Worm (Caenorhabditis elegans) whole organism, L3 larva: ENCODE results near the gene bus-5.
A peak's percentile ranks its signal among the peaks of the same experiment; 100 is the strongest.

Experiments used
- ZK546.5 ChIP-seq: sonication (generic microtip); optimal IDR thresholded peaks from 2 replicates; lab custom pipeline; 2017; ENCODE audit warnings: missing biosample characterization, missing genetic modification characterization
- aly-2 ChIP-seq: fragments of 150-350 bp; optimal IDR thresholded peaks from 2 replicates; lab custom pipeline; 2014; ENCODE audit warnings: missing biosample characterization, missing genetic modification characterization
- ceh-16 ChIP-seq: sonication (generic microtip); optimal IDR thresholded peaks from 2 replicates; lab custom pipeline; 2017; ENCODE audit warnings: missing biosample characterization, missing genetic modification characterization
- ceh-28 ChIP-seq: fragments of 150-350 bp; optimal IDR thresholded peaks from 2 replicates; lab custom pipeline; 2014; ENCODE audit warnings: missing biosample characterization, missing genetic modification reagents, missing genetic modification characterization
- ceh-82 ChIP-seq: fragments of 150-350 bp; optimal IDR thresholded peaks from 2 replicates; lab custom pipeline; 2014; ENCODE audit warnings: missing biosample characterization, missing genetic modification characterization
- daf-12 ChIP-seq: fragments of 150-350 bp; optimal IDR thresholded peaks from 2 replicates; lab custom pipeline; 2014; ENCODE audit warnings: missing biosample characterization, missing genetic modification reagents, missing genetic modification characterization
- egl-5 ChIP-seq: fragments of 150-350 bp; optimal IDR thresholded peaks from 2 replicates; lab custom pipeline; 2017; ENCODE audit warnings: missing biosample characterization, missing genetic modification reagents, missing genetic modification characterization, inconsistent platforms
- elt-1 ChIP-seq: fragments of 150-350 bp; optimal IDR thresholded peaks from 2 replicates; lab custom pipeline; 2014; ENCODE audit warnings: missing biosample characterization, missing genetic modification characterization
- elt-3 ChIP-seq, 3 experiments: fragments of 150-350 bp in 1 of 3; sonication (generic microtip) in 2 of 3; optimal IDR thresholded peaks; 2 replicates in 2 of 3; 4 replicates in 1 of 3; lab custom pipeline; 2014 to 2017; ENCODE audit warnings: missing biosample characterization in 3 of 3, missing genetic modification characterization in 3 of 3
- fos-1 ChIP-seq: fragments of 150-350 bp; optimal IDR thresholded peaks from 2 replicates; lab custom pipeline; 2014; ENCODE audit warnings: missing biosample characterization, missing genetic modification characterization
- hmg-11 ChIP-seq: sonication (generic microtip); optimal IDR thresholded peaks from 2 replicates; lab custom pipeline; 2016; ENCODE audit warnings: missing genetic modification characterization, missing compliant biosample characterization
- lin-15B ChIP-seq: fragments of 150-350 bp; optimal IDR thresholded peaks from 2 replicates; lab custom pipeline; 2014; ENCODE audit warnings: missing biosample characterization, missing genetic modification characterization
- lin-39 ChIP-seq: fragments of 150-350 bp; optimal IDR thresholded peaks from 2 replicates; lab custom pipeline; 2018; ENCODE audit warnings: missing biosample characterization, missing genetic modification reagents, missing genetic modification characterization
- lsy-12 ChIP-seq: sonication (generic microtip); optimal IDR thresholded peaks from 2 replicates; lab custom pipeline; 2016; ENCODE audit warnings: mild to moderate bottlenecking, missing genetic modification characterization, missing compliant biosample characterization
- mdl-1 ChIP-seq: fragments of 150-350 bp; optimal IDR thresholded peaks from 2 replicates; lab custom pipeline; 2014; ENCODE audit warnings: missing biosample characterization, missing genetic modification characterization
- mml-1 ChIP-seq: fragments of 150-350 bp; sonication (generic microtip); optimal IDR thresholded peaks from 3 replicates; lab custom pipeline; 2014; ENCODE audit warnings: missing biosample characterization, missing genetic modification characterization
- nfya-1 ChIP-seq: sonication (generic microtip); optimal IDR thresholded peaks from 2 replicates; lab custom pipeline; 2017; ENCODE audit warnings: missing genetic modification characterization, mild to moderate bottlenecking, missing compliant biosample characterization, antibody characterized with exemption, moderate library complexity; ENCODE audit not compliant: insufficient read depth
- nhr-23 ChIP-seq: fragments of 150-350 bp; optimal IDR thresholded peaks from 2 replicates; lab custom pipeline; 2014; ENCODE audit warnings: missing biosample characterization, missing genetic modification reagents, missing genetic modification characterization
- nhr-25 ChIP-seq: sonication (generic microtip); optimal IDR thresholded peaks from 2 replicates; lab custom pipeline; 2017; ENCODE audit warnings: missing biosample characterization, missing genetic modification characterization
- nhr-43 ChIP-seq: sonication (generic microtip); optimal IDR thresholded peaks from 2 replicates; lab custom pipeline; 2016; ENCODE audit warnings: mild to moderate bottlenecking, missing genetic modification characterization, missing compliant biosample characterization; ENCODE audit not compliant: poor library complexity, severe bottlenecking
- nhr-67 ChIP-seq: fragments of 150-350 bp; optimal IDR thresholded peaks from 2 replicates; lab custom pipeline; 2014; ENCODE audit warnings: missing biosample characterization, missing genetic modification characterization
- nhr-76 ChIP-seq: fragments of 150-350 bp; sonication (generic microtip); optimal IDR thresholded peaks from 5 replicates; lab custom pipeline; 2014; ENCODE audit warnings: missing biosample characterization, missing genetic modification characterization
- nhr-77 ChIP-seq: fragments of 150-350 bp; optimal IDR thresholded peaks from 2 replicates; lab custom pipeline; 2014; ENCODE audit warnings: missing biosample characterization, missing genetic modification characterization
- pha-4 ChIP-seq: fragments of 150-350 bp; optimal IDR thresholded peaks from 2 replicates; lab custom pipeline; 2014; ENCODE audit warnings: missing biosample characterization, missing genetic modification reagents, missing genetic modification characterization
- pqm-1 ChIP-seq: fragments of 150-350 bp; optimal IDR thresholded peaks from 2 replicates; lab custom pipeline; 2017; ENCODE audit warnings: missing biosample characterization, missing genetic modification characterization, inconsistent platforms
- skn-1 ChIP-seq: fragments of 150-350 bp; optimal IDR thresholded peaks from 2 replicates; lab custom pipeline; 2014; ENCODE audit warnings: missing biosample characterization, missing genetic modification characterization
- snpc-4 ChIP-seq: fragments of 150-350 bp; optimal IDR thresholded peaks from 2 replicates; lab custom pipeline; 2014; ENCODE audit warnings: missing biosample characterization, missing genetic modification characterization
- unc-39 ChIP-seq: sonication (generic microtip); optimal IDR thresholded peaks from 4 replicates; lab custom pipeline; 2017; ENCODE audit warnings: missing biosample characterization, missing genetic modification characterization
- unc-62 ChIP-seq: fragments of 150-350 bp; sonication (generic microtip); optimal IDR thresholded peaks from 4 replicates; lab custom pipeline; 2014; ENCODE audit warnings: missing biosample characterization, missing genetic modification reagents, missing genetic modification characterization
- zag-1 ChIP-seq: fragments of 150-350 bp; optimal IDR thresholded peaks from 2 replicates; lab custom pipeline; 2014; ENCODE audit warnings: missing biosample characterization, missing genetic modification characterization
- ztf-11 ChIP-seq: fragments of 150-350 bp; optimal IDR thresholded peaks from 2 replicates; lab custom pipeline; 2014; ENCODE audit warnings: missing biosample characterization, missing genetic modification characterization
- ztf-4 ChIP-seq: fragments of 150-350 bp; optimal IDR thresholded peaks from 2 replicates; lab custom pipeline; 2014; ENCODE audit warnings: missing biosample characterization, missing genetic modification characterization

Gene bus-5

ce11 chrX:2136937-2137336 lies 24.0 kb upstream of the bus-5 start:
- TF ChIP-seq lsy-12 (tag; lab: Kevin White, UChicago) (no peak), nhr-25 (tag; lab: Kevin White, UChicago) (no peak), nhr-76 (tag; lab: Kevin White, UChicago) (no peak), zag-1 (no peak), ceh-16 (no peak), skn-1 (no peak), unc-62 (GFP tag; lab: Kevin White, UChicago) (no peak), elt-3 (tag; optimal IDR thresholded peaks at IDR 0.05; lab: Kevin White, UChicago) (no peak), ZK546.5 (tag; lab: Kevin White, UChicago) (no peak), nhr-67 (no peak), pha-4 (tag; lab: Kevin White, UChicago) (no peak), aly-2 (tag; lab: Kevin White, UChicago) (no peak), mml-1 (tag; lab: Kevin White, UChicago) (no peak)
- TF ChIP-seq, all 47 proteins: peak for 0

- TF ChIP-seq nhr-43 (tag; lab: Kevin White, UChicago) (no peak), lin-39 (tag; lab: Kevin White, UChicago) (peak; percentile 50), snpc-4 (tag; lab: Kevin White, UChicago) (no peak), egl-5 (tag; lab: Kevin White, UChicago) (no peak), ztf-11 (no peak), ztf-4 (tag; lab: Kevin White, UChicago) (no peak), nfya-1 (peak; percentile 15), mml-1 (tag; lab: Kevin White, UChicago) (no peak), nhr-23 (tag; lab: Kevin White, UChicago) (no peak), nhr-76 (tag; lab: Kevin White, UChicago) (no peak), hmg-11 (tag; lab: Kevin White, UChicago) (peak; percentile 44), ceh-82 (no peak)
Observed at ce11 chrX:2131650-2132049, 18.7 kb upstream of the bus-5 start, which contains the start of gene F53B1.9. TSS of gene F53B1.9 (minus strand) at chrX:2131844.

- TF ChIP-seq elt-1 (tag; lab: Kevin White, UChicago) = no peak
- TF ChIP-seq ceh-28 (tag; lab: Kevin White, UChicago) = no peak
- TF ChIP-seq pqm-1 = no peak
Observed at ce11 chrX:2130141-2130540, 17.2 kb upstream of the bus-5 start, which contains the start of gene F53B1.8. TSS of gene F53B1.8 (minus strand) at chrX:2130241.

- TF ChIP-seq mml-1 (tag; lab: Kevin White, UChicago) (no peak), ZK546.5 (tag; lab: Kevin White, UChicago) (no peak), snpc-4 (tag; lab: Kevin White, UChicago) (no peak), nhr-67 (no peak), ztf-11 (no peak), pqm-1 (no peak), nhr-76 (tag; lab: Kevin White, UChicago) (no peak), nhr-25 (tag; lab: Kevin White, UChicago) (no peak)
Observed at ce11 chrX:2120961-2121360, 8.1 kb upstream of the bus-5 start, which contains the start of gene gpa-5. TSS of gene gpa-5 (minus strand) at chrX:2121061.

ce11 chrX:2118162-2118561 lies 5.3 kb upstream of the bus-5 start, which contains the start of gene swip-10:
TSS of gene swip-10 (minus strand) at chrX:2118262.
- TF ChIP-seq daf-12 (tag; lab: Kevin White, UChicago) = no peak
- no peak for TF ChIP-seq fos-1 (tag; lab: Kevin White, UChicago)
- no peak for TF ChIP-seq nhr-76 (tag; lab: Kevin White, UChicago)
- TF ChIP-seq lsy-12 (tag; lab: Kevin White, UChicago) = no peak
- TF ChIP-seq unc-62 (GFP tag; lab: Kevin White, UChicago) = no peak
- TF ChIP-seq unc-39 (tag; lab: Kevin White, UChicago) = no peak
- TF ChIP-seq mdl-1 (tag; lab: Kevin White, UChicago) = no peak
- no peak for TF ChIP-seq nhr-77 (tag; lab: Kevin White, UChicago)
- no peak for TF ChIP-seq lin-15B (tag; lab: Kevin White, UChicago)
- TF ChIP-seq egl-5 (tag; lab: Kevin White, UChicago) = no peak
- TF ChIP-seq ztf-11 = no peak
